Worm (Caenorhabditis elegans): Measurements from ENCODE around the gene nhr-20.

ce11 chrIII:4209188-4209587, 23.8 kb downstream of the nhr-20 start, which contains the start of gene phlp-2:
- TF ChIP-seq ama-1 (optimal IDR thresholded peaks at IDR 0.05) = no peak
- TF ChIP-seq scrt-1 (GFP tag; IDR thresholded peaks at IDR 0.05) = no peak
- TF ChIP-seq hnd-1 (tag; optimal IDR thresholded peaks at IDR 0.05) = no peak
- no peak for TF ChIP-seq hmbx-1 (tag; optimal IDR thresholded peaks at IDR 0.05)
- no peak for TF ChIP-seq ceh-36 (tag; optimal IDR thresholded peaks at IDR 0.05)
- TF ChIP-seq B0310.2 (tag; optimal IDR thresholded peaks at IDR 0.05) = no peak
- no peak for TF ChIP-seq aly-1 (tag; optimal IDR thresholded peaks at IDR 0.05)
- TF ChIP-seq F13C5.2 (tag; optimal IDR thresholded peaks at IDR 0.05) = no peak
- no peak for TF ChIP-seq pes-1 (GFP tag; IDR thresholded peaks at IDR 0.05)
- no peak for TF ChIP-seq tra-4 (tag; optimal IDR thresholded peaks at IDR 0.05)
- TF ChIP-seq sea-1 (GFP tag; conservative IDR thresholded peaks at IDR 0.05) = no peak
